Worm (Caenorhabditis elegans) whole organism, late embryonic: ENCODE data around the gene nspg-5.

Source experiments
- C08G9.2 ChIP-seq: sonication (generic microtip); optimal IDR thresholded peaks from 2 replicates; lab custom pipeline; 2016; ENCODE audit warnings: mild to moderate bottlenecking, missing genetic modification characterization, moderate library complexity, missing compliant biosample characterization
- C38D4.7 ChIP-seq: fragments of 200-800 bp; sonication (Bioruptor generic); optimal IDR thresholded peaks from 2 replicates; lab custom pipeline; 2018; ENCODE audit warnings: mild to moderate bottlenecking, missing genetic modification characterization, moderate library complexity, missing compliant biosample characterization
- F13H6.1 ChIP-seq: sonication (generic microtip); optimal IDR thresholded peaks from 2 replicates; lab custom pipeline; 2016; ENCODE audit warnings: missing genetic modification characterization, missing compliant biosample characterization
- K02D7.2 ChIP-seq: sonication (generic microtip); optimal IDR thresholded peaks from 2 replicates; lab custom pipeline; 2017; ENCODE audit warnings: mild to moderate bottlenecking, missing genetic modification characterization, missing compliant biosample characterization
- K09A11.1 ChIP-seq: sonication (generic microtip); optimal IDR thresholded peaks from 2 replicates; lab custom pipeline; 2017; ENCODE audit warnings: antibody characterized with exemption, mild to moderate bottlenecking, missing genetic modification characterization, missing compliant biosample characterization; ENCODE audit not compliant: insufficient read depth
- ceh-14 ChIP-seq: sonication (generic microtip); optimal IDR thresholded peaks from 2 replicates; lab custom pipeline; 2016; ENCODE audit warnings: missing genotype, missing genetic modification characterization, missing compliant biosample characterization
- ceh-18 ChIP-seq: sonication (generic microtip); optimal IDR thresholded peaks from 2 replicates; lab custom pipeline; 2016; ENCODE audit warnings: missing genetic modification characterization, missing compliant biosample characterization
- ceh-19 ChIP-seq: fragments of 200-800 bp; sonication (Bioruptor generic); optimal IDR thresholded peaks from 2 replicates; lab custom pipeline; 2018; ENCODE audit warnings: mild to moderate bottlenecking, missing genetic modification characterization, missing compliant biosample characterization
- ceh-22 ChIP-seq: sonication (generic microtip); optimal IDR thresholded peaks from 2 replicates; lab custom pipeline; 2017; ENCODE audit warnings: missing biosample characterization, missing genetic modification characterization
- ceh-30 ChIP-seq: fragments of 150-350 bp; optimal IDR thresholded peaks from 2 replicates; lab custom pipeline; 2014; ENCODE audit warnings: missing biosample characterization, missing genetic modification characterization
- ceh-31 ChIP-seq: sonication (generic microtip); optimal IDR thresholded peaks from 2 replicates; lab custom pipeline; 2016; ENCODE audit warnings: missing genetic modification characterization, missing compliant biosample characterization
- ceh-34 ChIP-seq: sonication (generic microtip); optimal IDR thresholded peaks from 2 replicates; lab custom pipeline; 2016; ENCODE audit warnings: mild to moderate bottlenecking, missing genetic modification characterization, missing compliant biosample characterization
- ceh-9 ChIP-seq: sonication (generic microtip); optimal IDR thresholded peaks from 2 replicates; lab custom pipeline; 2016; ENCODE audit warnings: mild to moderate bottlenecking, missing genetic modification characterization, inconsistent platforms, missing compliant biosample characterization
- che-1 ChIP-seq: sonication (generic microtip); optimal IDR thresholded peaks from 2 replicates; lab custom pipeline; 2016; ENCODE audit warnings: mild to moderate bottlenecking, missing genetic modification characterization, missing compliant biosample characterization
- dmd-4 ChIP-seq: sonication (generic microtip); optimal IDR thresholded peaks from 2 replicates; lab custom pipeline; 2016; ENCODE audit warnings: borderline replicate concordance, missing genetic modification characterization, missing compliant biosample characterization
- dve-1 ChIP-seq: sonication (generic microtip); optimal IDR thresholded peaks from 2 replicates; lab custom pipeline; 2017; ENCODE audit warnings: antibody characterized with exemption, mild to moderate bottlenecking, missing genetic modification characterization, missing compliant biosample characterization
- elt-2 ChIP-seq: sonication (generic microtip); optimal IDR thresholded peaks from 2 replicates; lab custom pipeline; 2016; ENCODE audit warnings: missing genetic modification reagents, missing genetic modification characterization, missing compliant biosample characterization
- elt-4 ChIP-seq: sonication (generic microtip); optimal IDR thresholded peaks from 2 replicates; lab custom pipeline; 2016; ENCODE audit warnings: missing genetic modification characterization, missing compliant biosample characterization
- ets-4 ChIP-seq: sonication (generic microtip); optimal IDR thresholded peaks from 2 replicates; lab custom pipeline; 2016; ENCODE audit warnings: missing genetic modification characterization, missing compliant biosample characterization
- eyg-1 ChIP-seq: sonication (generic microtip); optimal IDR thresholded peaks from 2 replicates; lab custom pipeline; 2016; ENCODE audit warnings: missing genotype, missing genetic modification characterization, missing compliant biosample characterization
- fkh-10 ChIP-seq: fragments of 150-350 bp; optimal IDR thresholded peaks from 2 replicates; lab custom pipeline; 2014; ENCODE audit warnings: missing biosample characterization, missing genetic modification reagents, missing genetic modification characterization
- fkh-6 ChIP-seq: sonication (generic microtip); optimal IDR thresholded peaks from 2 replicates; lab custom pipeline; 2016; ENCODE audit warnings: missing genetic modification characterization, missing compliant biosample characterization
- hlh-30 ChIP-seq: sonication (generic microtip); optimal IDR thresholded peaks from 2 replicates; lab custom pipeline; 2017; ENCODE audit warnings: antibody characterized with exemption, missing genetic modification characterization, missing compliant biosample characterization; ENCODE audit not compliant: insufficient read depth
- hlh-6 ChIP-seq: sonication (generic microtip); optimal IDR thresholded peaks from 2 replicates; lab custom pipeline; 2016; ENCODE audit warnings: missing genotype, missing genetic modification characterization, missing compliant biosample characterization
- lim-6 ChIP-seq: sonication (generic microtip); optimal IDR thresholded peaks from 2 replicates; lab custom pipeline; 2016; ENCODE audit warnings: missing genetic modification characterization, missing compliant biosample characterization
- lin-11 ChIP-seq: fragments of 200-800 bp; sonication (Bioruptor generic); optimal IDR thresholded peaks from 2 replicates; lab custom pipeline; 2018; ENCODE audit warnings: mild to moderate bottlenecking, missing genetic modification characterization, missing compliant biosample characterization
- madf-2 ChIP-seq: sonication (generic microtip); optimal IDR thresholded peaks from 2 replicates; lab custom pipeline; 2017; ENCODE audit warnings: missing genetic modification characterization, missing compliant biosample characterization
- mec-3 ChIP-seq: sonication (generic microtip); optimal IDR thresholded peaks from 2 replicates; lab custom pipeline; 2016; ENCODE audit warnings: borderline replicate concordance, missing genetic modification characterization, missing compliant biosample characterization
- nfya-1 ChIP-seq: sonication (generic microtip); optimal IDR thresholded peaks from 2 replicates; lab custom pipeline; 2017; ENCODE audit warnings: missing genetic modification characterization, mild to moderate bottlenecking, missing compliant biosample characterization, antibody characterized with exemption, moderate library complexity
- nhr-11 ChIP-seq: fragments of 150-350 bp; optimal IDR thresholded peaks from 2 replicates; lab custom pipeline; 2014; ENCODE audit warnings: missing biosample characterization, missing genetic modification characterization
- nhr-232 ChIP-seq: sonication (generic microtip); optimal IDR thresholded peaks from 2 replicates; lab custom pipeline; 2016; ENCODE audit warnings: missing genetic modification characterization, missing compliant biosample characterization
- npax-4 ChIP-seq: sonication (generic microtip); optimal IDR thresholded peaks from 2 replicates; lab custom pipeline; 2016; ENCODE audit warnings: missing genetic modification characterization, missing compliant biosample characterization
- odd-2 ChIP-seq: sonication (generic microtip); optimal IDR thresholded peaks from 2 replicates; lab custom pipeline; 2017; ENCODE audit warnings: antibody characterized with exemption, mild to moderate bottlenecking, missing genetic modification characterization, missing compliant biosample characterization
- pat-9 ChIP-seq: fragments of 200-800 bp; sonication (Bioruptor generic); optimal IDR thresholded peaks from 2 replicates; lab custom pipeline; 2018; ENCODE audit warnings: mild to moderate bottlenecking, missing genetic modification characterization, moderate library complexity, missing compliant biosample characterization
- pax-1 ChIP-seq: fragments of 150-350 bp; optimal IDR thresholded peaks from 2 replicates; lab custom pipeline; 2014; ENCODE audit warnings: missing biosample characterization, missing genetic modification characterization
- pha-2 ChIP-seq: sonication (generic microtip); optimal IDR thresholded peaks from 2 replicates; lab custom pipeline; 2017; ENCODE audit warnings: mild to moderate bottlenecking, missing genetic modification characterization, missing compliant biosample characterization
- pha-4 ChIP-seq: fragments of 150-350 bp; optimal IDR thresholded peaks from 2 replicates; lab custom pipeline; 2018; ENCODE audit warnings: missing biosample characterization, missing genetic modification reagents, missing genetic modification characterization
- pqm-1 ChIP-seq: sonication (generic microtip); optimal IDR thresholded peaks from 2 replicates; lab custom pipeline; 2016; ENCODE audit warnings: missing genetic modification characterization, missing compliant biosample characterization
- ref-2 ChIP-seq: sonication (generic microtip); optimal IDR thresholded peaks from 2 replicates; lab custom pipeline; 2016; ENCODE audit warnings: missing genetic modification characterization, missing compliant biosample characterization
- sox-2 ChIP-seq: fragments of 200-800 bp; sonication (Bioruptor generic); IDR thresholded peaks from 2 replicates; pipeline ENCODE4 v1.3.6; 2022; ENCODE audit warnings: missing genetic modification reagents, missing genetic modification characterization, missing compliant biosample characterization
- syd-9 ChIP-seq: sonication (generic microtip); optimal IDR thresholded peaks from 2 replicates; lab custom pipeline; 2016; ENCODE audit warnings: mild to moderate bottlenecking, missing genetic modification characterization, moderate library complexity, missing compliant biosample characterization
- tbx-7 ChIP-seq: sonication (generic microtip); optimal IDR thresholded peaks from 2 replicates; lab custom pipeline; 2016; ENCODE audit warnings: missing genotype, missing genetic modification characterization, missing compliant biosample characterization
- unc-3 ChIP-seq, 2 experiments: fragments of 200-800 bp in 1 of 2; sonication (Bioruptor generic) in 1 of 2; sonication (generic microtip) in 1 of 2; conservative IDR thresholded peaks in 1 of 2; optimal IDR thresholded peaks in 1 of 2; 2 replicates each; pipeline versions ENCODE4 v1.3.6 to Lab custom; 2016 to 2022; ENCODE audit warnings: missing compliant biosample characterization in 2 of 2, missing genetic modification characterization in 2 of 2, missing genetic modification reagents in 1 of 2
- unc-55 ChIP-seq: sonication (generic microtip); optimal IDR thresholded peaks from 2 replicates; lab custom pipeline; 2017; ENCODE audit warnings: missing biosample characterization, missing genetic modification reagents, missing genetic modification characterization
- unc-86 ChIP-seq: sonication (generic microtip); optimal IDR thresholded peaks from 2 replicates; lab custom pipeline; 2016; ENCODE audit warnings: missing genetic modification characterization, missing compliant biosample characterization
- ztf-16 ChIP-seq: sonication (generic microtip); optimal IDR thresholded peaks from 2 replicates; lab custom pipeline; 2017; ENCODE audit warnings: missing genetic modification characterization, missing compliant biosample characterization

nspg-5 gene

ce11 chrX:2996976-2997399, 15.2 kb downstream of the nspg-5 start (continued):
- TF ChIP-seq elt-4 (tag; lab: Kevin White, UChicago) (no peak), pat-9 (tag; lab: Kevin White, UChicago) (peak; percentile 55), C08G9.2 (tag; lab: Kevin White, UChicago) (peak; percentile 63), npax-4 (tag; lab: Kevin White, UChicago) (peak; percentile 5), ceh-18 (tag; lab: Kevin White, UChicago) (peak; percentile 97), sox-2 (peak; percentile 73), dmd-4 (tag; lab: Kevin White, UChicago) (no peak), nfya-1 (peak; percentile 97), ceh-9 (tag; lab: Kevin White, UChicago) (no peak), mec-3 (tag; lab: Kevin White, UChicago) (no peak), elt-2 (tag; lab: Kevin White, UChicago) (peak; percentile 75), ztf-16 (tag; lab: Kevin White, UChicago) (peak; percentile 82), unc-3 (GFP tag; conservative IDR thresholded peaks at IDR 0.05; lab: Robert Waterston, UW) (peak; percentile 42; the same call in 1 of the 2 replicates), unc-3 (tag; optimal IDR thresholded peaks at IDR 0.05; lab: Kevin White, UChicago) (peak; percentile 85), hlh-30 (tag; lab: Kevin White, UChicago) (peak; percentile 58), nhr-232 (tag; lab: Kevin White, UChicago) (peak; percentile 16), odd-2 (tag; lab: Kevin White, UChicago) (peak; percentile 6), unc-86 (tag; lab: Kevin White, UChicago) (peak; percentile 86), F13H6.1 (tag; lab: Kevin White, UChicago) (peak; percentile 56), lin-11 (tag; lab: Kevin White, UChicago) (peak; percentile 28), fkh-6 (tag; lab: Kevin White, UChicago) (no peak), ceh-14 (tag; lab: Kevin White, UChicago) (peak; percentile 88), nhr-11 (tag; lab: Kevin White, UChicago) (peak; percentile 94), ceh-19 (GFP tag; lab: Kevin White, UChicago) (no peak), lim-6 (tag; lab: Kevin White, UChicago) (no peak), madf-2 (no peak), che-1 (no peak), pha-2 (tag; lab: Kevin White, UChicago) (peak; percentile 48), dve-1 (tag; lab: Kevin White, UChicago) (peak; percentile 97)

ce11 chrX:2999652-3000051, 17.8 kb downstream of the nspg-5 start, which contains the start of gene Y41G9A.17:
Gene Y41G9A.17 (minus strand): TSS chrX:2999752.
- TF ChIP-seq dmd-4 (tag; lab: Kevin White, UChicago) (no peak), pax-1 (no peak), madf-2 (no peak), C38D4.7 (GFP tag; lab: Kevin White, UChicago) (no peak), ceh-30 (tag; lab: Kevin White, UChicago) (no peak), ceh-31 (no peak), ref-2 (tag; lab: Kevin White, UChicago) (no peak), nhr-232 (tag; lab: Kevin White, UChicago) (no peak), ceh-34 (tag; lab: Kevin White, UChicago) (no peak), ets-4 (tag; lab: Kevin White, UChicago) (no peak), sox-2 (no peak), K02D7.2 (tag; lab: Kevin White, UChicago) (no peak), K09A11.1 (no peak)

DNA sequence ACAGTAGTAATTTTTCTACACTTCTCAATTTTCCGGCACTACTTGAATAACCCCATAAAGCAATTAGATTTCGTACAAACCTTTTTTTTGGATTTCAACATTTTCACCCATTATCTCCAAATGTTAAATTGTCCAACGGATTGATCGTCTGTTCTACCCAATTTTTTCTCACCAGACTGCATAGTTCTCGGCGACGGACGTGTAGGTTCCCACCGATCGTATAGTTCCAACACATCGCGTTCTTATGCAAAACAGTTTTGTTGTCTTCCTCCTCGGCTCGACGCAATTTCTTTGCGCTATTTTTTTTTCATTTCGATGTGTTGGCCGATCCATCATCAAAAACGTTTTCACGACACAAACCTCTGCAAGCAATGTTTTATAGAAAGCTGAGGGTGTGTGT, 21.9 kb downstream of the nspg-5 start, which contains the start of gene Y41G9A.6:
Gene Y41G9A.6, minus strand, starts transcription at position 101 of the 400 bp plus-strand sequence.
- TF ChIP-seq pax-1 (no peak), lim-6 (tag; lab: Kevin White, UChicago) (no peak), pha-4 (no peak), nfya-1 (no peak), syd-9 (tag; lab: Kevin White, UChicago) (no peak), K09A11.1 (no peak), odd-2 (tag; lab: Kevin White, UChicago) (no peak), pqm-1 (tag; lab: Kevin White, UChicago) (no peak), dve-1 (tag; lab: Kevin White, UChicago) (no peak), unc-55 (GFP tag; lab: Kevin White, UChicago) (no peak), fkh-10 (no peak), tbx-7 (tag; lab: Kevin White, UChicago) (no peak), ceh-22 (tag; lab: Kevin White, UChicago) (no peak), hlh-6 (tag; lab: Kevin White, UChicago) (no peak), eyg-1 (tag; lab: Kevin White, UChicago) (no peak), ceh-9 (tag; lab: Kevin White, UChicago) (no peak), C38D4.7 (GFP tag; lab: Kevin White, UChicago) (no peak), ztf-16 (tag; lab: Kevin White, UChicago) (no peak)
